Fruit fly (Drosophila melanogaster): ENCODE measurements around the gene CAH3.

DNA sequence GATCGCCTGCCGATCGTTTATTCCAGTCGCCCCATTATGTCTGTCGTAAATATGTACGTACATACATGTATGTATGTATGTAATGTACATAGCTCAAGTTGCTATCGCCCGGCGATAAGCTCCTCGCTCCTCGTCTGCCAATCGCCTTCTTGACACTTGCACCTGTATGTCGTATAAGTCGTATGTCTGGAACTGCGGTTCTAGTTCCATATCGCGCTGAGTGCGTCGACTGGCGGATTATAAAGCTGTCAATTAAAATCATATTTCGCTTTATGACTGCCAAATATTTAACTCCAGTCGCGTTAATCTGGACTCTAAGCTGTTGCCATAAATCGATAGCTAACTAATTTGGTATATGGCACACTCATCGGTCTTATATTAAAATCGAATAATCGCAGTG lies 4.3 kb downstream of the CAH3 start:
- TF ChIP-seq CG34367 (tag; optimal IDR thresholded peaks at IDR 0.05) (no peak), Snoo (tag; optimal IDR thresholded peaks at IDR 0.05) (no peak), EcR (GFP tag; optimal IDR thresholded peaks at IDR 0.05) (no peak), rn (GFP tag; IDR thresholded peaks at IDR 0.05) (no peak), CG10348 (GFP tag; IDR thresholded peaks at IDR 0.05) (no peak), CG12605 (GFP tag; IDR thresholded peaks at IDR 0.05) (no peak), CG32121 (GFP tag; IDR thresholded peaks at IDR 0.05) (no peak)
